Fruit fly (Drosophila melanogaster) whole organism, embryonic: Measurements from ENCODE around the gene syd.

Experiments used
- Adf1 ChIP-seq: fragments of 200-800 bp; sonication (Bioruptor generic); IDR thresholded peaks from 2 replicates; pipeline ENCODE4 v1.3.6; 2022; ENCODE audit warnings: missing biosample characterization, missing genetic modification characterization
- Awh ChIP-seq: fragments of 200-800 bp; sonication (Bioruptor generic); IDR thresholded peaks from 2 replicates; pipeline ENCODE4, ENCODE4 v1.3.6; 2022; ENCODE audit warnings: missing biosample characterization, missing genetic modification characterization
- Bgb ChIP-seq: fragments of 200-800 bp; sonication (Bioruptor generic); IDR thresholded peaks from 2 replicates; pipeline ENCODE4 v1.3.6; 2022; ENCODE audit warnings: missing biosample characterization, missing genetic modification characterization; ENCODE audit not compliant: partially characterized antibody
- CG10267 ChIP-seq: fragments of 200-800 bp; sonication (Bioruptor generic); optimal IDR thresholded peaks from 2 replicates; lab custom pipeline; 2018; ENCODE audit warnings: missing biosample characterization, mild to moderate bottlenecking, missing genetic modification characterization, moderate library complexity
- CG10321 ChIP-seq: fragments of 200-800 bp; sonication (Bioruptor generic); IDR thresholded peaks from 2 replicates; pipeline ENCODE4 v1.3.6; 2022; ENCODE audit warnings: missing biosample characterization, missing genetic modification characterization
- CG10543 ChIP-seq: fragments of 200-800 bp; sonication (Bioruptor generic); optimal IDR thresholded peaks from 3 replicates; lab custom pipeline; 2017; ENCODE audit warnings: missing biosample characterization, mild to moderate bottlenecking, missing genetic modification characterization, moderate library complexity
- CG16813 ChIP-seq: fragments of 200-800 bp; sonication (Bioruptor generic); IDR thresholded peaks from 3 replicates; pipeline ENCODE4 v1.3.6; 2022; ENCODE audit warnings: missing biosample characterization, missing genetic modification characterization; ENCODE audit not compliant: partially characterized antibody
- CG17802 ChIP-seq: fragments of 200-800 bp; sonication (Bioruptor generic); optimal IDR thresholded peaks from 2 replicates; lab custom pipeline; 2018; ENCODE audit warnings: missing biosample characterization, mild to moderate bottlenecking, missing genetic modification characterization, moderate library complexity
- CG3065 ChIP-seq: fragments of 200-800 bp; sonication (Bioruptor generic); optimal IDR thresholded peaks from 2 replicates; lab custom pipeline; 2016; ENCODE audit warnings: missing biosample characterization, missing genetic modification characterization
- CG3163 ChIP-seq: fragments of 200-800 bp; sonication (Bioruptor generic); optimal IDR thresholded peaks from 3 replicates; lab custom pipeline; 2016; ENCODE audit warnings: missing biosample characterization, missing genetic modification characterization
- CG33213 ChIP-seq: fragments of 200-800 bp; sonication (Bioruptor generic); optimal IDR thresholded peaks from 3 replicates; lab custom pipeline; 2016; ENCODE audit warnings: missing biosample characterization, missing genetic modification characterization
- CG34224 ChIP-seq: fragments of 200-800 bp; sonication (Bioruptor generic); IDR thresholded peaks from 3 replicates; pipeline ENCODE4 v1.3.6; 2022; ENCODE audit warnings: missing biosample characterization, missing genetic modification characterization; ENCODE audit not compliant: partially characterized antibody
- CG3847 ChIP-seq: fragments of 200-800 bp; sonication (Bioruptor generic); IDR thresholded peaks from 2 replicates; pipeline ENCODE4 v1.3.6; 2022; ENCODE audit warnings: missing biosample characterization, missing genetic modification characterization
- CG6791 ChIP-seq: fragments of 200-800 bp; sonication (Bioruptor generic); IDR thresholded peaks from 3 replicates; pipeline ENCODE4 v1.3.6; 2022; ENCODE audit warnings: missing biosample characterization, missing genetic modification characterization; ENCODE audit not compliant: partially characterized antibody
- CG8924 ChIP-seq: fragments of 200-800 bp; optimal IDR thresholded peaks from 3 replicates; lab custom pipeline; 2019; ENCODE audit warnings: missing biosample characterization, mild to moderate bottlenecking, missing genetic modification characterization, moderate library complexity
- Ets65A ChIP-seq: fragments of 200-800 bp; sonication (Bioruptor generic); peaks from one replicate; lab custom pipeline; 2016; ENCODE audit warnings: missing biosample characterization, missing genetic modification characterization
- Fer2 ChIP-seq: fragments of 200-800 bp; sonication (Bioruptor generic); optimal IDR thresholded peaks from 2 replicates; lab custom pipeline; 2018; ENCODE audit warnings: missing biosample characterization, mild to moderate bottlenecking, missing genetic modification characterization, moderate library complexity
- HLHmδ ChIP-seq: fragments of 200-800 bp; sonication (Bioruptor generic); optimal IDR thresholded peaks from 2 replicates; lab custom pipeline; 2018; ENCODE audit warnings: missing biosample characterization, mild to moderate bottlenecking, missing genetic modification characterization, moderate library complexity
- Jarid2 ChIP-seq: fragments of 200-800 bp; sonication (Bioruptor generic); optimal IDR thresholded peaks from 3 replicates; lab custom pipeline; 2017; ENCODE audit warnings: mild to moderate bottlenecking, missing biosample characterization, missing genetic modification reagents, missing genetic modification characterization
- Nf-YC ChIP-seq: fragments of 200-800 bp; optimal IDR thresholded peaks from 3 replicates; lab custom pipeline; 2019; ENCODE audit warnings: missing biosample characterization, mild to moderate bottlenecking, missing genetic modification characterization, moderate library complexity
- Opbp ChIP-seq: fragments of 200-800 bp; sonication (Bioruptor generic); IDR thresholded peaks from 3 replicates; pipeline ENCODE4 v1.3.6; 2022; ENCODE audit warnings: missing biosample characterization, missing genetic modification characterization; ENCODE audit not compliant: partially characterized antibody
- Stat92E ChIP-seq, 3 experiments: fragments of >200 bp in 2 of 3; fragments of 200-800 bp in 1 of 3; sonication (Bioruptor generic) in 1 of 3; optimal IDR thresholded peaks; 2 replicates each; lab custom pipeline; 2017 to 2019; ENCODE audit warnings: missing biosample characterization in 3 of 3, missing genetic modification characterization in 3 of 3, mild to moderate bottlenecking in 1 of 3, moderate library complexity in 1 of 3
- Trl ChIP-seq, 3 experiments: fragments of >200 bp in 2 of 3; fragments of 200-800 bp in 1 of 3; sonication (Bioruptor generic) in 1 of 3; optimal IDR thresholded peaks; 2 replicates in 1 of 3; 3 replicates in 2 of 3; lab custom pipeline; 2016 to 2017; ENCODE audit warnings: missing biosample characterization in 1 of 3, missing genetic modification characterization in 1 of 3
- amos ChIP-seq: fragments of 200-800 bp; sonication (Bioruptor generic); IDR thresholded peaks from 2 replicates; pipeline ENCODE4 v1.3.6; 2022; ENCODE audit warnings: missing biosample characterization, missing genetic modification characterization; ENCODE audit not compliant: partially characterized antibody
- bbx ChIP-seq: fragments of 200-800 bp; sonication (Bioruptor generic); IDR thresholded peaks from 2 replicates; pipeline ENCODE4 v1.3.6; 2022; ENCODE audit warnings: missing biosample characterization, missing genetic modification characterization; ENCODE audit not compliant: partially characterized antibody
- caup ChIP-seq: fragments of 200-800 bp; sonication (Bioruptor generic); optimal IDR thresholded peaks from 3 replicates; lab custom pipeline; 2017; ENCODE audit warnings: missing biosample characterization, mild to moderate bottlenecking, missing genetic modification characterization, moderate library complexity; ENCODE audit not compliant: severe bottlenecking
- chinmo ChIP-seq: fragments of 200-800 bp; sonication (Bioruptor generic); IDR thresholded peaks from 4 replicates; pipeline ENCODE4 v1.3.6; 2022; ENCODE audit warnings: missing biosample characterization, missing genetic modification characterization; ENCODE audit not compliant: partially characterized antibody
- chm ChIP-seq: fragments of 200-800 bp; sonication (Bioruptor generic); IDR thresholded peaks from 2 replicates; pipeline ENCODE4 v1.3.6; 2022; ENCODE audit warnings: missing biosample characterization, missing genetic modification characterization
- ci ChIP-seq: fragments of 200-800 bp; sonication (Bioruptor generic); IDR thresholded peaks from 3 replicates; pipeline ENCODE4 v1.3.6; 2022; ENCODE audit warnings: missing biosample characterization, missing genetic modification characterization
- crol ChIP-seq: fragments of 200-800 bp; sonication (Bioruptor generic); IDR thresholded peaks from 2 replicates; pipeline ENCODE4 v1.3.6; 2022; ENCODE audit warnings: missing biosample characterization, missing genetic modification characterization
- esg ChIP-seq: fragments of 200-800 bp; sonication (Bioruptor generic); conservative IDR thresholded peaks from 2 replicates; pipeline ENCODE4 v1.3.6; 2022; ENCODE audit warnings: missing biosample characterization, missing genetic modification characterization
- ewg ChIP-seq: fragments of 200-800 bp; sonication (Bioruptor generic); optimal IDR thresholded peaks from 3 replicates; lab custom pipeline; 2017; ENCODE audit warnings: mild to moderate bottlenecking, missing biosample characterization, missing genetic modification reagents, missing genetic modification characterization
- exex ChIP-seq: fragments of 200-800 bp; sonication (Bioruptor generic); optimal IDR thresholded peaks from 4 replicates; lab custom pipeline; 2018; ENCODE audit warnings: missing biosample characterization, mild to moderate bottlenecking, missing genetic modification characterization, moderate library complexity
- gcm ChIP-seq: fragments of 200-800 bp; sonication (Bioruptor generic); optimal IDR thresholded peaks from 2 replicates; lab custom pipeline; 2019; ENCODE audit warnings: missing biosample characterization, mild to moderate bottlenecking, missing genetic modification characterization, moderate library complexity
- grn ChIP-seq: fragments of 200-800 bp; sonication (Bioruptor generic); optimal IDR thresholded peaks from 3 replicates; lab custom pipeline; 2017; ENCODE audit warnings: missing biosample characterization, missing genetic modification characterization
- hkb ChIP-seq, 2 experiments: fragments of 200-800 bp in 1 of 2; fragments of >200 bp in 1 of 2; sonication (Bioruptor generic) in 1 of 2; IDR thresholded peaks in 1 of 2; optimal IDR thresholded peaks in 1 of 2; 2 replicates each; pipeline versions ENCODE4 v1.3.6 to Lab custom; 2017 to 2022; ENCODE audit warnings: missing biosample characterization in 1 of 2, missing genetic modification characterization in 1 of 2
- nerfin-1 ChIP-seq: fragments of 200-800 bp; sonication (Bioruptor generic); optimal IDR thresholded peaks from 3 replicates; lab custom pipeline; 2019; ENCODE audit warnings: missing biosample characterization, mild to moderate bottlenecking, missing genetic modification characterization, moderate library complexity
- oc ChIP-seq: fragments of 200-800 bp; sonication (Bioruptor generic); optimal IDR thresholded peaks from 2 replicates; lab custom pipeline; 2018; ENCODE audit warnings: missing biosample characterization, mild to moderate bottlenecking, missing genetic modification characterization, moderate library complexity
- pros ChIP-seq: fragments of 200-800 bp; sonication (Bioruptor generic); optimal IDR thresholded peaks from 3 replicates; lab custom pipeline; 2019; ENCODE audit warnings: missing biosample characterization, mild to moderate bottlenecking, missing genetic modification characterization, moderate library complexity
- sc ChIP-seq, 3 experiments: fragments of >200 bp in 2 of 3; fragments of 200-800 bp in 1 of 3; sonication (Bioruptor generic) in 1 of 3; optimal IDR thresholded peaks; 2 replicates in 2 of 3; 3 replicates in 1 of 3; lab custom pipeline; 2017; ENCODE audit warnings: mild to moderate bottlenecking in 1 of 3, missing biosample characterization in 1 of 3, missing genetic modification characterization in 1 of 3, missing genetic modification reagents in 1 of 3
- sd ChIP-seq: fragments of 200-800 bp; sonication (Bioruptor generic); optimal IDR thresholded peaks from 3 replicates; lab custom pipeline; 2018; ENCODE audit warnings: missing biosample characterization, mild to moderate bottlenecking, missing genetic modification characterization, moderate library complexity
- seq ChIP-seq: fragments of 200-800 bp; sonication (Bioruptor generic); IDR thresholded peaks from 2 replicates; pipeline ENCODE4 v1.3.6; 2022; ENCODE audit warnings: missing biosample characterization, missing genetic modification characterization
- slbo ChIP-seq: fragments of 200-800 bp; sonication (Bioruptor generic); IDR thresholded peaks from 2 replicates; pipeline ENCODE4 v1.3.6; 2022; ENCODE audit warnings: missing biosample characterization, missing genetic modification characterization
- unpg ChIP-seq: fragments of 200-800 bp; sonication (Bioruptor generic); optimal IDR thresholded peaks from 3 replicates; lab custom pipeline; 2018; ENCODE audit warnings: missing biosample characterization, mild to moderate bottlenecking, missing genetic modification characterization, moderate library complexity
- usp ChIP-seq: fragments of >200 bp; optimal IDR thresholded peaks from 2 replicates; lab custom pipeline; 2017; ENCODE audit warnings: missing biosample characterization, missing genetic modification characterization
- yki ChIP-seq: fragments of >200 bp; optimal IDR thresholded peaks from 3 replicates; lab custom pipeline; 2018
- zfh1 ChIP-seq: fragments of 200-800 bp; sonication (Bioruptor generic); IDR thresholded peaks from 3 replicates; pipeline ENCODE4 v1.3.6; 2022; ENCODE audit warnings: missing biosample characterization, missing genetic modification characterization

Gene syd

DNA sequence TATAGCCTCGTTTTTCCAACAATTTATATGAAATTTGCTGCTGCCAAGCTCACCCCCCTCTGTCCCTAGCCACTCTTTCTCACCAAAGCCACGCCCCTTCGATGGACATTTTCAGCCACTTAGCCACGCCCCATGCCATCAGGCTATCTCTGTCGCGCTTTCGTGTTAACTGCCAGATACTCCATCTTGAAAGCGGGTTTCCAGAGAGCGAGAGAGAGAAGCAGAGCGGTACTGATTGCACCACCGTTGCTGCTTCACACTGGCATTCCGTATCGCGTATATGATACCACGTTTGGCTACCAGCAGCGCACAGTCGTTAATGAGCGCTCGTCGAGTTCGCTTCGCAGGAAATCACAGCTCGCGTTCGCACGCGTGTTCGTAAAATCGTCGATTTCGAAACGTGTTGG, 12.0 kb upstream of the syd start, which contains the start of gene exex (continued):
- peak; percentile 64 for TF ChIP-seq Ets65A
- peak; percentile 48 for TF ChIP-seq yki (lab: Kevin White, UChicago)
- peak; percentile 1 for TF ChIP-seq CG33213 (GFP tag; lab: Kevin White, UChicago)
- peak; percentile 48; the same call in 1 of the 2 replicates for TF ChIP-seq Bgb (GFP tag; lab: Robert Waterston, UW)
- no peak for TF ChIP-seq hkb (optimal IDR thresholded peaks at IDR 0.05; lab: Kevin White, UChicago)
- peak; percentile 32; the same call in 1 of the 2 replicates for TF ChIP-seq hkb (GFP tag; IDR thresholded peaks at IDR 0.05; lab: Robert Waterston, UW)
- peak; percentile 51; the same call in 1 of the 2 replicates for TF ChIP-seq chm (GFP tag; lab: Robert Waterston, UW)
- TF ChIP-seq Trl (optimal IDR thresholded peaks at IDR 0.05; lab: Kevin White, UChicago), result peak; percentile 61 to 80
- peak; percentile 23 for TF ChIP-seq Trl (GFP tag; optimal IDR thresholded peaks at IDR 0.05; lab: Kevin White, UChicago)
- TF ChIP-seq CG8924 (tag; lab: Kevin White, UChicago), result peak; percentile 4
- peak; percentile 16; the same call in 1 of the 3 replicates for TF ChIP-seq CG16813 (GFP tag; lab: Robert Waterston, UW)
- TF ChIP-seq Jarid2 (GFP tag; lab: Kevin White, UChicago), result peak; percentile 84
- TF ChIP-seq CG6791, result 0 out of 3 replicates have a peak, but pooled peaks have one; percentile 17
- TF ChIP-seq grn (GFP tag; lab: Kevin White, UChicago), result peak; percentile 58
- peak; percentile 14 for TF ChIP-seq oc (tag; lab: Kevin White, UChicago)
- TF ChIP-seq Opbp (GFP tag; lab: Robert Waterston, UW), result 0 out of 3 replicates have a peak, but pooled peaks have one; percentile 13
- TF ChIP-seq amos (GFP tag; lab: Robert Waterston, UW), result peak; percentile 17; the same call in 1 of the 2 replicates
- peak; percentile 6 for TF ChIP-seq CG10267 (tag; lab: Kevin White, UChicago)
- TF ChIP-seq pros (GFP tag; lab: Kevin White, UChicago), result peak; percentile 47
- TF ChIP-seq unpg (GFP tag; lab: Kevin White, UChicago), result peak; percentile 1
- TF ChIP-seq chinmo (GFP tag; lab: Robert Waterston, UW), result 0 out of 4 replicates have a peak, but pooled peaks have one; percentile 67
- no peak for TF ChIP-seq zfh1
- no peak for TF ChIP-seq CG3163
- TF ChIP-seq CG10321 (GFP tag; lab: Robert Waterston, UW), result peak; percentile 92
- TF ChIP-seq Stat92E (GFP tag; optimal IDR thresholded peaks at IDR 0.05; lab: Kevin White, UChicago), result peak in 1 of 3 experiments; percentile 82
- TF ChIP-seq esg, result no peak
- TF ChIP-seq Nf-YC (tag; lab: Kevin White, UChicago), result peak; percentile 97
- peak; percentile 41 for TF ChIP-seq nerfin-1 (tag; lab: Kevin White, UChicago)
- peak; percentile 67 for TF ChIP-seq gcm
- TF ChIP-seq sd (tag; lab: Kevin White, UChicago), result peak; percentile 85
- TF ChIP-seq CG3847, result no peak
- no peak for TF ChIP-seq slbo (GFP tag; lab: Robert Waterston, UW)
- TF ChIP-seq Adf1 (GFP tag; lab: Robert Waterston, UW), result peak; percentile 67
- TF ChIP-seq exex, result peak; percentile 98
- peak; percentile 46 for TF ChIP-seq bbx (GFP tag; lab: Robert Waterston, UW)
- TF ChIP-seq ci (GFP tag; lab: Robert Waterston, UW), result peak; percentile 43; the same call in 1 of the 3 replicates
- no peak for TF ChIP-seq CG17802 (tag; lab: Kevin White, UChicago)
- TF ChIP-seq sc (optimal IDR thresholded peaks at IDR 0.05; lab: Kevin White, UChicago), result no peak
- TF ChIP-seq sc (GFP tag; optimal IDR thresholded peaks at IDR 0.05; lab: Kevin White, UChicago), result no peak
- TF ChIP-seq caup (GFP tag; lab: Kevin White, UChicago), result peak; percentile 31
- peak; percentile 89 for TF ChIP-seq crol (GFP tag; lab: Robert Waterston, UW)
- 0 out of 2 replicates have a peak, but pooled peaks have one; percentile 26 for TF ChIP-seq Awh (GFP tag; lab: Robert Waterston, UW)
- no peak for TF ChIP-seq Fer2
- TF ChIP-seq ewg (GFP tag; lab: Kevin White, UChicago), result peak; percentile 5
- peak; percentile 81 for TF ChIP-seq seq
- peak; percentile 62 for TF ChIP-seq CG3065 (GFP tag; lab: Kevin White, UChicago)
- TF ChIP-seq HLHmδ (GFP tag; lab: Kevin White, UChicago), result peak; percentile 36
- peak; percentile 33 for TF ChIP-seq CG10543 (GFP tag; lab: Kevin White, UChicago)
- TF ChIP-seq usp (GFP tag; lab: Kevin White, UChicago), result no peak
- TF ChIP-seq CG34224, result peak; percentile 20; the same call in 1 of the 3 replicates
